Worm (Caenorhabditis elegans) whole organism, L2 larva: Measurements from ENCODE around the gene acp-1.

Experiments
- C34F6.9 ChIP-seq: fragments of 150-350 bp; optimal IDR thresholded peaks from 2 replicates; lab custom pipeline; 2014; ENCODE audit warnings: missing biosample characterization, missing genetic modification characterization
- F13H6.1 ChIP-seq: sonication (generic microtip); optimal IDR thresholded peaks from 2 replicates; lab custom pipeline; 2016; ENCODE audit warnings: missing genetic modification characterization, missing compliant biosample characterization
- R02D3.7 ChIP-seq: fragments of 150-350 bp; optimal IDR thresholded peaks from 2 replicates; lab custom pipeline; 2014; ENCODE audit warnings: missing biosample characterization, missing genetic modification characterization
- crh-2 ChIP-seq: sonication (generic microtip); optimal IDR thresholded peaks from 2 replicates; lab custom pipeline; 2017; ENCODE audit warnings: missing biosample characterization, missing genetic modification characterization
- dmd-4 ChIP-seq: sonication (generic microtip); optimal IDR thresholded peaks from 2 replicates; lab custom pipeline; 2017; ENCODE audit warnings: missing biosample characterization, missing genetic modification characterization
- egl-27 ChIP-seq: sonication (generic microtip); optimal IDR thresholded peaks from 3 replicates; lab custom pipeline; 2017; ENCODE audit warnings: missing biosample characterization, missing genetic modification reagents, missing genetic modification characterization
- fos-1 ChIP-seq: fragments of 150-350 bp; optimal IDR thresholded peaks from 2 replicates; lab custom pipeline; 2014; ENCODE audit warnings: missing biosample characterization, missing genetic modification characterization
- lin-11 ChIP-seq: fragments of 150-350 bp; sonication (generic microtip); optimal IDR thresholded peaks from 2 replicates; lab custom pipeline; 2014; ENCODE audit warnings: missing biosample characterization, missing genetic modification characterization, inconsistent platforms, mixed read lengths
- lsy-2 ChIP-seq, 2 experiments: fragments of 150-350 bp in 1 of 2; sonication (generic microtip) in 1 of 2; optimal IDR thresholded peaks; 2 replicates each; lab custom pipeline; 2014 to 2017; ENCODE audit warnings: missing biosample characterization in 2 of 2, missing genetic modification characterization in 2 of 2
- mdl-1 ChIP-seq, 2 experiments: fragments of 150-350 bp in 1 of 2; sonication (generic microtip) in 1 of 2; optimal IDR thresholded peaks; 2 replicates each; lab custom pipeline; 2017; ENCODE audit warnings: missing biosample characterization in 2 of 2, missing genetic modification characterization in 2 of 2
- nhr-129 ChIP-seq: fragments of 150-350 bp; optimal IDR thresholded peaks from 2 replicates; lab custom pipeline; 2014; ENCODE audit warnings: missing biosample characterization, missing genetic modification characterization
- nhr-6 ChIP-seq: fragments of 150-350 bp; optimal IDR thresholded peaks from 2 replicates; lab custom pipeline; 2014; ENCODE audit warnings: missing biosample characterization, missing genetic modification characterization
- skn-1 ChIP-seq: sonication (generic microtip); optimal IDR thresholded peaks from 2 replicates; lab custom pipeline; 2017; ENCODE audit warnings: missing biosample characterization, missing genetic modification characterization
- sma-9 ChIP-seq, 2 experiments: fragments of 150-350 bp in 1 of 2; sonication (generic microtip) in 1 of 2; optimal IDR thresholded peaks; 2 replicates each; lab custom pipeline; 2014 to 2016; ENCODE audit warnings: missing genetic modification characterization in 2 of 2, mild to moderate bottlenecking in 1 of 2, missing biosample characterization in 1 of 2, missing compliant biosample characterization in 1 of 2, missing genetic modification reagents in 1 of 2, moderate library complexity in 1 of 2
- unc-55 ChIP-seq: fragments of 150-350 bp; sonication (generic microtip); optimal IDR thresholded peaks from 3 replicates; lab custom pipeline; 2014; ENCODE audit warnings: missing biosample characterization, missing genetic modification reagents, missing genetic modification characterization
- zag-1 ChIP-seq: fragments of 150-350 bp; optimal IDR thresholded peaks from 2 replicates; lab custom pipeline; 2014; ENCODE audit warnings: missing biosample characterization, missing genetic modification characterization

Gene acp-1

DNA sequence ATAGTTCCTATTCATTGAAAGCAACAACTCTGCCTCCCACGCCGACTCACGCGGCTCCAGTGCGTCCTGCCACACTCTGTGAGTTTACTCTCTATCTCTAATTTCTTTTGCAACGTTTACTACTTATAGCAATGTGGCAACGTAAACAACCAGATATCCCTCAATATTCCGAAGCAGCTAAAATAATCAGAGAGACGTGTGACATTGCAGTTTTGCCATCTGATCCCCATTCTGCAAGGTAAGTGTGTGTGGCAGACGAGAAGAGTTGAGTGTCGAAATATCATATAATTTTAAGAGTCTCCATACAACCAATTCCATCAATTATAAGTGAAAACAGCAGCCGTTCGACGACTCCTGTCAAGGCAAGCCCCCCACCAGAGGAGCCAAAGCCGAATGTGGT lies 45.4 kb downstream of the acp-1 start:
- TF ChIP-seq C34F6.9 (tag; lab: Kevin White, UChicago) (peak; percentile 36), nhr-129 (tag; lab: Kevin White, UChicago) (peak; percentile 29), mdl-1 (tag; optimal IDR thresholded peaks at IDR 0.05; lab: Kevin White, UChicago) (no peak), lsy-2 (tag; optimal IDR thresholded peaks at IDR 0.05; lab: Kevin White, UChicago) (peak in 1 of 2 experiments; percentile 6), lin-11 (peak; percentile 13), skn-1 (tag; lab: Kevin White, UChicago) (no peak)

DNA sequence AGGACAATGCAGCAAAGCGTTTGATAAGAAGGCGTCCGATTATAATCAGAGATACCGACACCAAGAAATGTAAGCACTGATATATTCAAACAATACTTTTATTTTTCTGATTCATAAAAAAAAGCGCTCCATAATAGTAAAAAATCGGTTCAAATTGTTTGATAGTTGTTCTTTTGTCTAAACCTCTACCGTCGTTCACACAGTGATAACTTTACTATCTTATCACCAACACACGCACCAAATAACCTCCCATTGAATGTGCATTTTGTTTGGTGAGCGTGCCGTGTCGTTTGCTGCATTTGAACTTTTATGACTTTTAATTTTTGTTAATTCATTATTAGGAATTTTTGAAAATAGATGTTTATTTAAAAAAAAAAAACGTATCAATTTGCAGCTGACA lies 51.1 kb downstream of the acp-1 start:
- no peak for TF ChIP-seq unc-55 (GFP tag; lab: Kevin White, UChicago)
- no peak for TF ChIP-seq nhr-6 (tag; lab: Kevin White, UChicago)
- TF ChIP-seq egl-27 (tag; lab: Kevin White, UChicago): no peak
- peak; percentile 29 for TF ChIP-seq F13H6.1 (tag; lab: Kevin White, UChicago)
- TF ChIP-seq C34F6.9 (tag; lab: Kevin White, UChicago): no peak
- TF ChIP-seq sma-9 (GFP tag; optimal IDR thresholded peaks at IDR 0.05; lab: Kevin White, UChicago): peak; percentile 29
- no peak for TF ChIP-seq sma-9 (tag; optimal IDR thresholded peaks at IDR 0.05; lab: Kevin White, UChicago)
- TF ChIP-seq fos-1 (tag; lab: Kevin White, UChicago): peak; percentile 90
- TF ChIP-seq lsy-2 (tag; optimal IDR thresholded peaks at IDR 0.05; lab: Kevin White, UChicago): no peak
- no peak for TF ChIP-seq dmd-4 (tag; lab: Kevin White, UChicago)
- TF ChIP-seq skn-1 (tag; lab: Kevin White, UChicago): peak; percentile 36
- no peak for TF ChIP-seq R02D3.7 (tag; lab: Kevin White, UChicago)
- peak; percentile 1 for TF ChIP-seq crh-2 (tag; lab: Kevin White, UChicago)
- no peak for TF ChIP-seq zag-1
